Worm (Caenorhabditis elegans) whole organism, L4 larva: Measurements from ENCODE around the gene spp-1.

Experiments
- aly-2 ChIP-seq: sonication (generic microtip); optimal IDR thresholded peaks from 2 replicates; lab custom pipeline; 2018; ENCODE audit warnings: missing biosample characterization, missing genetic modification characterization
- attf-4 ChIP-seq: sonication (generic microtip); optimal IDR thresholded peaks from 3 replicates; lab custom pipeline; 2017; ENCODE audit warnings: missing biosample characterization, missing genetic modification characterization
- ceh-28 ChIP-seq: fragments of 150-350 bp; optimal IDR thresholded peaks from 2 replicates; lab custom pipeline; 2014; ENCODE audit warnings: missing biosample characterization, missing genetic modification reagents, missing genetic modification characterization
- ceh-82 ChIP-seq: sonication (generic microtip); optimal IDR thresholded peaks from 2 replicates; lab custom pipeline; 2017; ENCODE audit warnings: missing biosample characterization, missing genetic modification characterization
- egl-43 ChIP-seq: fragments of 200-800 bp; sonication (Bioruptor generic); IDR thresholded peaks from 2 replicates; pipeline ENCODE4 v1.3.6; 2022; ENCODE audit warnings: missing genetic modification reagents, missing genetic modification characterization, missing compliant biosample characterization
- mdl-1 ChIP-seq, 2 experiments: fragments of 150-350 bp in 1 of 2; sonication (generic microtip) in 1 of 2; optimal IDR thresholded peaks; 2 replicates each; lab custom pipeline; 2014 to 2017; ENCODE audit warnings: missing biosample characterization in 2 of 2, missing genetic modification characterization in 2 of 2
- nhr-48 ChIP-seq: sonication (generic microtip); optimal IDR thresholded peaks from 2 replicates; lab custom pipeline; 2016; ENCODE audit warnings: mild to moderate bottlenecking, missing genetic modification characterization, missing compliant biosample characterization
- pqm-1 ChIP-seq: sonication (generic microtip); optimal IDR thresholded peaks from 2 replicates; lab custom pipeline; 2017; ENCODE audit warnings: missing biosample characterization, missing genetic modification characterization
- rbr-2 ChIP-seq: sonication (generic microtip); optimal IDR thresholded peaks from 2 replicates; lab custom pipeline; 2016; ENCODE audit warnings: missing genotype, missing genetic modification characterization, missing compliant biosample characterization
- set-16 ChIP-seq: fragments of 200-800 bp; sonication (Bioruptor generic); IDR thresholded peaks from 2 replicates; pipeline ENCODE4 v1.3.6; 2022; ENCODE audit warnings: missing genetic modification reagents, missing genetic modification characterization, missing compliant biosample characterization
- unc-39 ChIP-seq: sonication (generic microtip); optimal IDR thresholded peaks from 2 replicates; lab custom pipeline; 2017; ENCODE audit warnings: missing biosample characterization, missing genetic modification characterization
- unc-62 ChIP-seq, 3 experiments: fragments of 150-350 bp in 1 of 3; sonication (generic microtip); optimal IDR thresholded peaks in 2 of 3; peaks in 1 of 3; 1 replicate in 1 of 3; 2 replicates in 2 of 3; lab custom pipeline; 2014 to 2017; ENCODE audit warnings: missing biosample characterization in 3 of 3, missing genetic modification characterization in 3 of 3, missing genetic modification reagents in 3 of 3, missing genotype in 1 of 3
- ztf-11 ChIP-seq: fragments of 150-350 bp; optimal IDR thresholded peaks from 2 replicates; lab custom pipeline; 2014; ENCODE audit warnings: missing biosample characterization, missing genetic modification characterization

DNA sequence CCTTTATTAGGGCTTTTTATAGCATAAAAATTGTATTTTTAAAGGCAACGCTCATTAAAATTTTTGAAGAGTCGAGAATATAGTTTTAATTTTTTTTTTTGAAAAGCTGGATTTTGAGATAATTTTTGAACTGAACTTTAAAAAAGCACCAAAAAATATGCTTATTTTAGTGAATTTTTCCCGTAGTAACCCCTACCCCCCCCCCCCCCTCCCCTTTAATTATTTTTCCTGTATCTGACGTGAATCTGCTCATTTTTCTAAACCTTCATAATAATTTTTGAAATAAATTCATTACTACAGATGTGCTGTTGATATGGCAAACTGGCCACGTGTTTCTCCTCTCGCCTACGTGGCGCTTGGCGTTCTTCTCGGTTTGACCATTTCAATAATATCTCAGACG, 26.0 kb upstream of the spp-1 start, which contains the start of gene C38H2.2:
- no peak for TF ChIP-seq mdl-1 (tag; optimal IDR thresholded peaks at IDR 0.05; lab: Kevin White, UChicago)
- TF ChIP-seq egl-43 (GFP tag; lab: Robert Waterston, UW), result no peak
- no peak for TF ChIP-seq nhr-48 (tag; lab: Kevin White, UChicago)
- TF ChIP-seq set-16 (GFP tag; lab: Robert Waterston, UW), result no peak
- TF ChIP-seq ztf-11, result no peak
- TF ChIP-seq aly-2 (tag; lab: Kevin White, UChicago), result no peak
- TF ChIP-seq unc-39 (tag; lab: Kevin White, UChicago), result no peak
- TF ChIP-seq ceh-28 (tag; lab: Kevin White, UChicago), result no peak
- TF ChIP-seq unc-62 (GFP tag; optimal IDR thresholded peaks at IDR 0.05 in 1 of 2; lab: Kevin White, UChicago), result no peak
- no peak for TF ChIP-seq unc-62 (tag; optimal IDR thresholded peaks at IDR 0.05; lab: Kevin White, UChicago)
- no peak for TF ChIP-seq ceh-82 (tag; lab: Kevin White, UChicago)
- TF ChIP-seq pqm-1 (tag; lab: Kevin White, UChicago), result no peak
- no peak for TF ChIP-seq rbr-2 (tag; lab: Kevin White, UChicago)
- no peak for TF ChIP-seq attf-4 (tag; lab: Kevin White, UChicago)
